3 fruit fly cellular contexts compared by ENCODE assay signal in genomic region chr3R:5995381-5995780, dm6.
TF ChIP-seq lines count a peak whose summit lies in the region.

No protein-coding gene starts in this region.

- TF ChIP-seq CTCF in whole organism, embryonic (GFP tag; optimal IDR thresholded peaks at IDR 0.05; lab: Kevin White, UChicago) = no peak

TF ChIP-seq in whole organism, embryonic, 481 proteins besides CTCF, POLR2A, EP300 and RAD21:
- no peak for TF ChIP-seq CG11093 (GFP tag; IDR thresholded peaks at IDR 0.05; lab: Robert Waterston, UW)
- TF ChIP-seq gem (tag; optimal IDR thresholded peaks at IDR 0.05; lab: Kevin White, UChicago) = peak; percentile 13
- peak; percentile 7 for TF ChIP-seq CG11504 (tag; optimal IDR thresholded peaks at IDR 0.05; lab: Kevin White, UChicago)
- no peak for TF ChIP-seq pum (GFP tag; optimal IDR thresholded peaks at IDR 0.05; lab: Kevin White, UChicago)
- peak in 1 of 2 experiments; percentile 57 for TF ChIP-seq insv (GFP tag; optimal IDR thresholded peaks at IDR 0.05; lab: Kevin White, UChicago)
- no peak for TF ChIP-seq HLHmδ (GFP tag; optimal IDR thresholded peaks at IDR 0.05; lab: Kevin White, UChicago)
- TF ChIP-seq fd96Cb (tag; optimal IDR thresholded peaks at IDR 0.05; lab: Kevin White, UChicago) = no peak

TF ChIP-seq in whole organism, prepupa, 60 proteins besides CTCF, POLR2A, EP300 and RAD21:
- TF ChIP-seq CG3032 (tag; optimal IDR thresholded peaks at IDR 0.05; lab: Kevin White, UChicago) = no peak
- TF ChIP-seq CG11902 (GFP tag; optimal IDR thresholded peaks at IDR 0.05; lab: Kevin White, UChicago) = no peak
- no peak for TF ChIP-seq eg (GFP tag; IDR thresholded peaks at IDR 0.05; lab: Robert Waterston, UW)
- TF ChIP-seq Eip78C (GFP tag; lab: Kevin White, UChicago) = peak; percentile 70
- TF ChIP-seq CG10669 (GFP tag; optimal IDR thresholded peaks at IDR 0.05; lab: Kevin White, UChicago) = peak; percentile 0
- no peak for TF ChIP-seq CG8632 (GFP tag; optimal IDR thresholded peaks at IDR 0.05; lab: Kevin White, UChicago)
- peak; percentile 68 for TF ChIP-seq svp (GFP tag; lab: Kevin White, UChicago)
- no peak for TF ChIP-seq Sox102F (GFP tag; optimal IDR thresholded peaks at IDR 0.05; lab: Kevin White, UChicago)

TF ChIP-seq in whole organism, pupa, 21 proteins besides CTCF, POLR2A, EP300 and RAD21:
- TF ChIP-seq rn (GFP tag; IDR thresholded peaks at IDR 0.05; lab: Robert Waterston, UW) = no peak
- TF ChIP-seq CG8159 (tag; optimal IDR thresholded peaks at IDR 0.05; lab: Kevin White, UChicago) = peak; percentile 14
- no peak for TF ChIP-seq CG12605 (GFP tag; IDR thresholded peaks at IDR 0.05; lab: Robert Waterston, UW)
TF ChIP-seq in whole organism, pupa: peak in this region for 1.
